Worm (Caenorhabditis elegans): ENCODE measurements around the gene F43C11.11.

F43C11.11 gene

DNA sequence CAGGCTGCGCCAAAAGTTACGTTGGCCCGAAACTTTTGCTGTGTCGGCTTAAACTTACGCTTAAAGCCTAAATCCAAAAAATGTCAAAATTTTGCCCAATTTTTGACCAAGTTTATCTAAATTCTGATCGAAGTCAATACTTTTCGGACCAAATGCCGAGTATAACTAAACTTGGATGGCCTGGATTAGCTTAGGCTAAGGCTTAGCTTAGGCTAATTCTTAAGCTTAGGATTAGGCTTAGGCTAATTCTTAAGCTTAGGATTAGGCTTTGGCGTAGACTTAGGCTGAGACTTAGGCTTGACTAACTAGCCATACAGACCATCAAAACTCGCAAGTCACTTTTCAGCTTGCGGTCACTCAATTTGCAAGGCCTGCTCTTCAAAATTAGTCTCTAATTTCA lies 27.4 kb downstream of the F43C11.11 start:
- TF ChIP-seq ceh-24 (tag; optimal IDR thresholded peaks at IDR 0.05) (no peak), nhr-232 (tag; optimal IDR thresholded peaks at IDR 0.05) (no peak), fkh-6 (tag; optimal IDR thresholded peaks at IDR 0.05) (no peak), dve-1 (tag; optimal IDR thresholded peaks at IDR 0.05) (peak; percentile 60), npax-4 (tag; optimal IDR thresholded peaks at IDR 0.05) (no peak), unc-3 (GFP tag; conservative IDR thresholded peaks at IDR 0.05) (no peak), unc-3 (tag; optimal IDR thresholded peaks at IDR 0.05) (no peak), ceh-48 (tag; optimal IDR thresholded peaks at IDR 0.05) (no peak)

DNA sequence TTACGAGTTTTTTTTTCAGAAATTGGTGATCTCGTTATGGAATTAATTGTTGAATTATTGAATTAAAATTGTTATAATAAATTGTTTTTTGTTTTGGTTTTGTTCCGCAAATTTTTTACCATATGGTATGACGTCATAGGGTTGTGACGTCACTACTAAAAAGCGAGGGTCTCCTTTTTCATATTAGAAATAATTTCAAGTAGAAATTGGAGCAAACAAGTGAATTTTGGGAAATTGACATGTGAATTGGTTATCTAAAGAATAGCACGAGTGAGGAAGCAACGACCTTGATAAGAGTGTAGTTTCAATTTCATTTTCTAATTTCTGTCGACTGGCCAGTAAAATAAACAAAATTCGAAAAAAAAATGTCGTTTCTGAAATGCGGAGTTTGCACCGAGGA lies 28.0 kb downstream of the F43C11.11 start, which contains the start of gene F43C11.7:
F43C11.7 (plus strand) TSS at position 326 of the 400 bp plus-strand sequence.
- TF ChIP-seq ceh-24 (tag; optimal IDR thresholded peaks at IDR 0.05) (no peak), sox-2 (GFP tag; IDR thresholded peaks at IDR 0.05) (no peak), eyg-1 (tag; optimal IDR thresholded peaks at IDR 0.05) (no peak), lim-6 (tag; optimal IDR thresholded peaks at IDR 0.05) (no peak), sdc-2 (tag; optimal IDR thresholded peaks at IDR 0.05) (no peak), lin-11 (tag; optimal IDR thresholded peaks at IDR 0.05) (no peak), sox-4 (tag; optimal IDR thresholded peaks at IDR 0.05) (no peak), hlh-30 (tag; optimal IDR thresholded peaks at IDR 0.05; ENCODE audit: insufficient read depth) (no peak), ets-4 (tag; optimal IDR thresholded peaks at IDR 0.05) (no peak), ceh-18 (tag; optimal IDR thresholded peaks at IDR 0.05) (no peak), nhr-232 (tag; optimal IDR thresholded peaks at IDR 0.05) (no peak), hlh-13 (GFP tag; optimal IDR thresholded peaks at IDR 0.05) (no peak), che-1 (tag; optimal IDR thresholded peaks at IDR 0.05) (no peak)

DNA sequence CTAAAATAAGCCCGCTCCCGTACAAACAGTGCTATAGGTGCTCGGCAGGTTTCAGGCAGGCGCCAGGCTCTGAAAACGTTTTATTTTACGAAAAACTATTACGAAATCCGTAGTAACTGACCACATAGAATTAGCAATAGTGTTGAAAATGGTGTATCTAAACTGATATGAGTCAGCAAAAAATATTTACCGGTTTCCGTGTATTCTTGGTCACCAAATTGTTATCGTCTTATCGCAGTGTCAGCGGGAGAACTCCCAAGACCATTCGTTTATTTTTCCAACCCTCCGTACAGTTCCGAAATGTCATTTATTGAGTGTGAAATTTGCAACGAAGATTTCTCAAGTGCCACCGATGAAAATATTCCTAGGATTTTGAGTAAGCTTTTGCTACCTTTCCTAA lies 31.4 kb downstream of the F43C11.11 start, which contains the start of gene F43C11.8:
F43C11.8 (plus strand) TSS at position 301 of the 400 bp plus-strand sequence.
- no peak for TF ChIP-seq C08G9.2 (tag; optimal IDR thresholded peaks at IDR 0.05)

DNA sequence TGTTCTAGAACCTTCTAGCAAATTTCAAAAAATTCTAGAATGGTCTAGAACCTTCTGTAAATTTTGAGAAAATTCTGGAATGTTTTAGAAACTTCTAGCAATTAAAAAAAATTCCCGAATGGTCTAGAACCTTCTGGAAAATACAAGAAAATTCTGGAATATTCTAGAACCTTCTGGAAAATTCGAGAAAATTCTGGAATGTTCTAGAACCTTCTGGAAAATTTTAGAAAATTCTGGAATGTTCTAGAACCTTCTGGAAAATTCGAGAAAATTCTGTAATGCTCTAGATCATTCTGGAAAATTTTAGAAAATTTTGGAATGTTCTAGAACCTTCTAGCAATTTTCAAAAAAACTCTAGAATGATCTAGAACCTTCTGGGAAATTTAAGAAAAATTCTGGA lies 33.1 kb downstream of the F43C11.11 start:
- no peak for TF ChIP-seq hlh-30 (tag; optimal IDR thresholded peaks at IDR 0.05; ENCODE audit: insufficient read depth)
- TF ChIP-seq ama-1 (optimal IDR thresholded peaks at IDR 0.05), result no peak
- no peak for TF ChIP-seq hlh-6 (tag; optimal IDR thresholded peaks at IDR 0.05)
- no peak for TF ChIP-seq lim-6 (tag; optimal IDR thresholded peaks at IDR 0.05)
- TF ChIP-seq ceh-34 (tag; optimal IDR thresholded peaks at IDR 0.05), result no peak
- TF ChIP-seq fax-1 (tag; optimal IDR thresholded peaks at IDR 0.05), result no peak
- no peak for TF ChIP-seq zip-5 (tag; optimal IDR thresholded peaks at IDR 0.05)
- TF ChIP-seq ceh-31 (tag; optimal IDR thresholded peaks at IDR 0.05), result no peak
- no peak for TF ChIP-seq elt-4 (tag; optimal IDR thresholded peaks at IDR 0.05)
- TF ChIP-seq sdc-2 (tag; optimal IDR thresholded peaks at IDR 0.05), result no peak

DNA sequence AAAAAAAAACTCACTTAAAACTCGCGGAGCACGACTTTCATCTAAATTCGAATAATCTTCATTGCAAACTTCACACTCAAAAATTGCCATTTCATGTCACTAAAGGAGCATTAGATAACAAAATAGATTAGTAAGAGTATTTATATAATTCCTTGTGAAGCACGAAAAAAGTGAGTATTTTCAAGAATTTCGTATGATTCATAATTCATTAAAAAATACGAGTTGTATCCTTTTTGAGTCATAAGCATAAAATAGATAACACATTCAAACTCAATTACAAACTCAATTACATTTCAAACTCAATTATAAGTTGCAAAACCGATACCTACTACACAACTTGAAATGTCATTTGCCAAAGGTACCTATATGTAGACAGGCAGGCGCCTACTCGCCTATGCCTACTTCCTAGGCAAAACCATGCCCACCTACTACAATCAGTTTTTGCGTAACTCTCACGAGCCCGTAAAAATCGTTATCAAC lies 34.6 kb downstream of the F43C11.11 start, which contains the start of the genes ZK1240.8 and ZK1240.1:
ZK1240.8 (minus strand) TSS at position 101 of the 480 bp plus-strand sequence.
ZK1240.1 (plus strand) TSS at position 430 of the 480 bp plus-strand sequence.
- TF ChIP-seq ceh-19 (GFP tag; optimal IDR thresholded peaks at IDR 0.05) (no peak), nfya-1 (tag; optimal IDR thresholded peaks at IDR 0.05) (no peak), che-1 (tag; optimal IDR thresholded peaks at IDR 0.05) (no peak), ets-4 (tag; optimal IDR thresholded peaks at IDR 0.05) (no peak), mec-3 (tag; optimal IDR thresholded peaks at IDR 0.05; ENCODE audit: borderline replicate concordance) (no peak), nhr-11 (tag; optimal IDR thresholded peaks at IDR 0.05) (no peak), fkh-10 (GFP tag; optimal IDR thresholded peaks at IDR 0.05) (no peak), ceh-30 (tag; optimal IDR thresholded peaks at IDR 0.05) (no peak), pha-2 (tag; optimal IDR thresholded peaks at IDR 0.05) (no peak), ceh-31 (tag; optimal IDR thresholded peaks at IDR 0.05) (no peak), elt-4 (tag; optimal IDR thresholded peaks at IDR 0.05) (no peak), pat-9 (tag; optimal IDR thresholded peaks at IDR 0.05) (no peak), madf-2 (tag; optimal IDR thresholded peaks at IDR 0.05) (no peak), hlh-8 (tag; optimal IDR thresholded peaks at IDR 0.05) (no peak)

Measured in whole organism, late embryonic.